Worm (Caenorhabditis elegans): ENCODE data around the gene Y22D7AL.15.

Gene Y22D7AL.15

ce11 chrIII:1664761-1665266 is 5.2 kb upstream of the Y22D7AL.15 start, which contains the start of gene Y22D7AL.16:
Y22D7AL.16 (minus strand) TSS chrIII:1665216.
- TF ChIP-seq ceh-2 (tag; optimal IDR thresholded peaks at IDR 0.05) = no peak
- TF ChIP-seq ceh-45 (GFP tag; IDR thresholded peaks at IDR 0.05) = 0 out of 2 replicates have a peak, but pooled peaks have one; percentile 42

- TF ChIP-seq madf-2 (tag; optimal IDR thresholded peaks at IDR 0.05) (no peak), ref-2 (tag; optimal IDR thresholded peaks at IDR 0.05) (no peak), sdc-2 (tag; optimal IDR thresholded peaks at IDR 0.05) (no peak), ceh-18 (tag; optimal IDR thresholded peaks at IDR 0.05) (no peak), hlh-8 (tag; optimal IDR thresholded peaks at IDR 0.05) (no peak), C08G9.2 (tag; optimal IDR thresholded peaks at IDR 0.05) (no peak), npax-4 (tag; optimal IDR thresholded peaks at IDR 0.05) (no peak), ceh-6 (GFP tag; optimal IDR thresholded peaks at IDR 0.05) (no peak), sox-4 (tag; optimal IDR thresholded peaks at IDR 0.05) (no peak), pqm-1 (tag; optimal IDR thresholded peaks at IDR 0.05) (no peak), hlh-15 (tag; optimal IDR thresholded peaks at IDR 0.05) (no peak), ets-4 (tag; optimal IDR thresholded peaks at IDR 0.05) (no peak), odd-2 (tag; optimal IDR thresholded peaks at IDR 0.05) (no peak), ceh-48 (tag; optimal IDR thresholded peaks at IDR 0.05) (no peak), fkh-6 (tag; optimal IDR thresholded peaks at IDR 0.05) (no peak), nhr-11 (tag; optimal IDR thresholded peaks at IDR 0.05) (no peak), pag-3 (tag; optimal IDR thresholded peaks at IDR 0.05; ENCODE audit: borderline replicate concordance) (no peak), zip-5 (tag; optimal IDR thresholded peaks at IDR 0.05) (no peak)
Measured at ce11 chrIII:1663056-1663455, 3.4 kb upstream of the Y22D7AL.15 start.

- no peak for TF ChIP-seq lin-11 (tag; optimal IDR thresholded peaks at IDR 0.05)
- no peak for TF ChIP-seq fkh-6 (tag; optimal IDR thresholded peaks at IDR 0.05)
- TF ChIP-seq ztf-16 (tag; optimal IDR thresholded peaks at IDR 0.05) = no peak
- TF ChIP-seq ceh-6 (GFP tag; optimal IDR thresholded peaks at IDR 0.05) = no peak
- no peak for TF ChIP-seq pag-3 (tag; optimal IDR thresholded peaks at IDR 0.05; ENCODE audit: borderline replicate concordance)
- TF ChIP-seq nhr-232 (tag; optimal IDR thresholded peaks at IDR 0.05) = no peak
- no peak for TF ChIP-seq unc-86 (tag; optimal IDR thresholded peaks at IDR 0.05)
- TF ChIP-seq lim-6 (tag; optimal IDR thresholded peaks at IDR 0.05) = no peak
- no peak for TF ChIP-seq hlh-6 (tag; optimal IDR thresholded peaks at IDR 0.05)
- no peak for TF ChIP-seq elt-4 (tag; optimal IDR thresholded peaks at IDR 0.05)
Measured at ce11 chrIII:1662405-1662804, 2.7 kb upstream of the Y22D7AL.15 start.

ce11 chrIII:1661031-1661430 is 1.4 kb upstream of the Y22D7AL.15 start:
- no peak for TF ChIP-seq sdc-2 (tag; optimal IDR thresholded peaks at IDR 0.05)
- no peak for TF ChIP-seq tbx-7 (tag; optimal IDR thresholded peaks at IDR 0.05)
- no peak for TF ChIP-seq pax-1 (tag; optimal IDR thresholded peaks at IDR 0.05)
- TF ChIP-seq fkh-10 (GFP tag; optimal IDR thresholded peaks at IDR 0.05) = no peak
- TF ChIP-seq ceh-30 (tag; optimal IDR thresholded peaks at IDR 0.05) = no peak
- TF ChIP-seq Y22D7AL.16 (tag; optimal IDR thresholded peaks at IDR 0.05) = no peak
- TF ChIP-seq ceh-9 (tag; optimal IDR thresholded peaks at IDR 0.05) = no peak
- no peak for TF ChIP-seq ceh-45 (GFP tag; IDR thresholded peaks at IDR 0.05)
- TF ChIP-seq dmd-4 (tag; optimal IDR thresholded peaks at IDR 0.05; ENCODE audit: borderline replicate concordance) = no peak
- no peak for TF ChIP-seq ahr-1 (tag; optimal IDR thresholded peaks at IDR 0.05)
- TF ChIP-seq ceh-24 (tag; optimal IDR thresholded peaks at IDR 0.05) = no peak
- no peak for TF ChIP-seq lim-6 (tag; optimal IDR thresholded peaks at IDR 0.05)
- TF ChIP-seq pqm-1 (tag; optimal IDR thresholded peaks at IDR 0.05) = no peak
- no peak for TF ChIP-seq hlh-15 (tag; optimal IDR thresholded peaks at IDR 0.05)
- TF ChIP-seq fkh-6 (tag; optimal IDR thresholded peaks at IDR 0.05) = no peak
- TF ChIP-seq hlh-6 (tag; optimal IDR thresholded peaks at IDR 0.05) = no peak

ce11 chrIII:1657380-1657779 is 2.3 kb downstream of the Y22D7AL.15 start, which contains the start of gene cht-4:
cht-4 (minus strand) TSS chrIII:1657480.
- TF ChIP-seq unc-86 (tag; optimal IDR thresholded peaks at IDR 0.05) = no peak
- TF ChIP-seq C08G9.2 (tag; optimal IDR thresholded peaks at IDR 0.05) = no peak
- TF ChIP-seq elt-2 (tag; optimal IDR thresholded peaks at IDR 0.05) = peak; percentile 67
